Fruit fly (Drosophila melanogaster) whole organism: ENCODE data around the gene CG7557.

ENCODE experiments used
- CG8478 ChIP-seq: fragments of >200 bp; optimal IDR thresholded peaks from 2 replicates; lab custom pipeline; 2018; ENCODE audit warnings: inconsistent platforms
- Dll ChIP-seq: fragments of >200 bp; optimal IDR thresholded peaks from 2 replicates; lab custom pipeline; 2017
- EcR ChIP-seq, 2 experiments: fragments of >200 bp; optimal IDR thresholded peaks; 2 replicates each; lab custom pipeline; 2017; ENCODE audit warnings: missing biosample characterization in 2 of 2, missing genetic modification characterization in 2 of 2, missing genetic modification reagents in 2 of 2
- pan ChIP-seq: fragments of >200 bp; optimal IDR thresholded peaks from 2 replicates; lab custom pipeline; 2017
- psq ChIP-seq: fragments of >200 bp; optimal IDR thresholded peaks from 2 replicates; lab custom pipeline; 2017
- usp ChIP-seq: fragments of >200 bp; optimal IDR thresholded peaks from 2 replicates; lab custom pipeline; 2017; ENCODE audit warnings: missing biosample characterization, missing genetic modification characterization, mixed read lengths

The CG7557 gene

dm6 chr3L:11421905-11422304 is 23.1 kb upstream of the CG7557 start:
- TF ChIP-seq pan (lab: Kevin White, UChicago) (peak; percentile 27), EcR (GFP tag; optimal IDR thresholded peaks at IDR 0.05; lab: Kevin White, UChicago) (no peak)

- TF ChIP-seq CG8478 (lab: Kevin White, UChicago) (no peak), pan (lab: Kevin White, UChicago) (no peak), psq (lab: Kevin White, UChicago) (no peak), EcR (GFP tag; optimal IDR thresholded peaks at IDR 0.05; lab: Kevin White, UChicago) (no peak), usp (GFP tag; lab: Kevin White, UChicago) (no peak), Dll (lab: Kevin White, UChicago) (no peak)
These were observed 22.6 kb upstream of the CG7557 start for dm6 chr3L:11422338-11422802.

- TF ChIP-seq usp (GFP tag; lab: Kevin White, UChicago) (no peak), pan (lab: Kevin White, UChicago) (no peak)
These were observed 20.1 kb upstream of the CG7557 start, which contains the start of gene CG7560 for dm6 chr3L:11424858-11425257. Gene CG7560, plus strand, starts transcription at chr3L:11425158.

- no peak for TF ChIP-seq psq (lab: Kevin White, UChicago)
- no peak for TF ChIP-seq usp (GFP tag; lab: Kevin White, UChicago)
- no peak for TF ChIP-seq pan (lab: Kevin White, UChicago)
- no peak for TF ChIP-seq CG8478 (lab: Kevin White, UChicago)
- TF ChIP-seq Dll (lab: Kevin White, UChicago), result no peak
- TF ChIP-seq EcR (GFP tag; optimal IDR thresholded peaks at IDR 0.05; lab: Kevin White, UChicago), result no peak
These were observed 16.6 kb upstream of the CG7557 start for dm6 chr3L:11428390-11428789.

- no peak for TF ChIP-seq EcR (GFP tag; optimal IDR thresholded peaks at IDR 0.05; lab: Kevin White, UChicago)
- TF ChIP-seq CG8478 (lab: Kevin White, UChicago), result no peak
- no peak for TF ChIP-seq pan (lab: Kevin White, UChicago)
- TF ChIP-seq psq (lab: Kevin White, UChicago), result no peak
- no peak for TF ChIP-seq usp (GFP tag; lab: Kevin White, UChicago)
- no peak for TF ChIP-seq Dll (lab: Kevin White, UChicago)
These were observed 15.3 kb upstream of the CG7557 start for dm6 chr3L:11429695-11430094.

dm6 chr3L:11431251-11431925 is 13.6 kb upstream of the CG7557 start:
- TF ChIP-seq Dll (lab: Kevin White, UChicago), result no peak
- no peak for TF ChIP-seq psq (lab: Kevin White, UChicago)
- no peak for TF ChIP-seq CG8478 (lab: Kevin White, UChicago)
- TF ChIP-seq EcR (GFP tag; optimal IDR thresholded peaks at IDR 0.05; lab: Kevin White, UChicago), result no peak
- no peak for TF ChIP-seq usp (GFP tag; lab: Kevin White, UChicago)
- TF ChIP-seq pan (lab: Kevin White, UChicago), result no peak

dm6 chr3L:11431926-11432323 is 13.0 kb upstream of the CG7557 start:
- TF ChIP-seq Dll (lab: Kevin White, UChicago), result no peak
- TF ChIP-seq usp (GFP tag; lab: Kevin White, UChicago), result no peak
- no peak for TF ChIP-seq pan (lab: Kevin White, UChicago)
- no peak for TF ChIP-seq CG8478 (lab: Kevin White, UChicago)
- TF ChIP-seq EcR (GFP tag; optimal IDR thresholded peaks at IDR 0.05; lab: Kevin White, UChicago), result no peak
- no peak for TF ChIP-seq psq (lab: Kevin White, UChicago)

- TF ChIP-seq usp (GFP tag; lab: Kevin White, UChicago) (no peak), psq (lab: Kevin White, UChicago) (no peak), pan (lab: Kevin White, UChicago) (no peak), Dll (lab: Kevin White, UChicago) (no peak), CG8478 (lab: Kevin White, UChicago) (no peak), EcR (GFP tag; optimal IDR thresholded peaks at IDR 0.05; lab: Kevin White, UChicago) (no peak)
These were observed 12.5 kb upstream of the CG7557 start for dm6 chr3L:11432472-11432871.

- TF ChIP-seq usp (GFP tag; lab: Kevin White, UChicago) (no peak), psq (lab: Kevin White, UChicago) (no peak), Dll (lab: Kevin White, UChicago) (no peak), pan (lab: Kevin White, UChicago) (no peak), EcR (GFP tag; optimal IDR thresholded peaks at IDR 0.05; lab: Kevin White, UChicago) (no peak), CG8478 (lab: Kevin White, UChicago) (no peak)
These were observed 11.8 kb upstream of the CG7557 start for dm6 chr3L:11433151-11433550.

- no peak for TF ChIP-seq EcR (GFP tag; optimal IDR thresholded peaks at IDR 0.05; lab: Kevin White, UChicago)
- no peak for TF ChIP-seq CG8478 (lab: Kevin White, UChicago)
- no peak for TF ChIP-seq pan (lab: Kevin White, UChicago)
- TF ChIP-seq Dll (lab: Kevin White, UChicago), result no peak
- no peak for TF ChIP-seq usp (GFP tag; lab: Kevin White, UChicago)
- TF ChIP-seq psq (lab: Kevin White, UChicago), result no peak
These were observed 10.8 kb upstream of the CG7557 start for dm6 chr3L:11434112-11434511.

- no peak for TF ChIP-seq psq (lab: Kevin White, UChicago)
- no peak for TF ChIP-seq usp (GFP tag; lab: Kevin White, UChicago)
- TF ChIP-seq Dll (lab: Kevin White, UChicago), result no peak
- TF ChIP-seq pan (lab: Kevin White, UChicago), result no peak
These were observed 9.6 kb upstream of the CG7557 start, which contains the start of gene CG6149 for dm6 chr3L:11435376-11435775. Gene CG6149, minus strand, starts transcription at chr3L:11435476.

- no peak for TF ChIP-seq CG8478 (lab: Kevin White, UChicago)
- no peak for TF ChIP-seq pan (lab: Kevin White, UChicago)
- TF ChIP-seq psq (lab: Kevin White, UChicago), result no peak
- TF ChIP-seq usp (GFP tag; lab: Kevin White, UChicago), result no peak
- no peak for TF ChIP-seq Dll (lab: Kevin White, UChicago)
- TF ChIP-seq EcR (GFP tag; optimal IDR thresholded peaks at IDR 0.05; lab: Kevin White, UChicago), result no peak
These were observed 5.4 kb upstream of the CG7557 start for dm6 chr3L:11439570-11439969.
